Fruit fly (Drosophila melanogaster): Measurements from ENCODE around the gene Cds.

The Cds gene

dm6 chr3L:8096106-8096558, 31.4 kb upstream of the Cds start (continued):
- peak; percentile 82 for TF ChIP-seq CG9876 (GFP tag; optimal IDR thresholded peaks at IDR 0.05)
- TF ChIP-seq bcd (GFP tag; optimal IDR thresholded peaks at IDR 0.05), result peak; percentile 97
- TF ChIP-seq Sry-β (GFP tag; optimal IDR thresholded peaks at IDR 0.05), result no peak
- peak; percentile 49 to 70 for TF ChIP-seq chif (GFP tag; optimal IDR thresholded peaks at IDR 0.05)
- TF ChIP-seq fu2 (GFP tag; optimal IDR thresholded peaks at IDR 0.05), result peak; percentile 73
- peak; percentile 96 for TF ChIP-seq sug (tag; optimal IDR thresholded peaks at IDR 0.05)
- peak; percentile 98 for TF ChIP-seq Atf6 (GFP tag; IDR thresholded peaks at IDR 0.05)
- no peak for TF ChIP-seq unc-4 (GFP tag; IDR thresholded peaks at IDR 0.05; ENCODE audit: partially characterized antibody)
- TF ChIP-seq Fer1 (GFP tag; optimal IDR thresholded peaks at IDR 0.05), result peak; percentile 99
- peak; percentile 68 for TF ChIP-seq CG6254 (GFP tag; optimal IDR thresholded peaks at IDR 0.05)
- peak; percentile 98 for TF ChIP-seq Meics (GFP tag; optimal IDR thresholded peaks at IDR 0.05)
- TF ChIP-seq crol (GFP tag; IDR thresholded peaks at IDR 0.05), result peak; percentile 40; the same call in 1 of the 2 replicates
- TF ChIP-seq lab (GFP tag; optimal IDR thresholded peaks at IDR 0.05), result peak; percentile 96
- peak; percentile 86 for TF ChIP-seq pho (GFP tag; optimal IDR thresholded peaks at IDR 0.05)
- no peak for TF ChIP-seq Bgb (GFP tag; IDR thresholded peaks at IDR 0.05; ENCODE audit: partially characterized antibody)
- peak; percentile 94 for TF ChIP-seq CG6683 (GFP tag; optimal IDR thresholded peaks at IDR 0.05)
- TF ChIP-seq CG8089 (GFP tag; optimal IDR thresholded peaks at IDR 0.05), result peak; percentile 44
- TF ChIP-seq sqz (GFP tag; optimal IDR thresholded peaks at IDR 0.05), result peak; percentile 55
- peak; percentile 59 for TF ChIP-seq Dip2 (GFP tag; IDR thresholded peaks at IDR 0.05)
- peak; percentile 99 for TF ChIP-seq Dek (tag; optimal IDR thresholded peaks at IDR 0.05)
- peak; percentile 56 for TF ChIP-seq repo (GFP tag; optimal IDR thresholded peaks at IDR 0.05)
- TF ChIP-seq CG11247 (GFP tag; IDR thresholded peaks at IDR 0.05), result peak; percentile 96
- TF ChIP-seq Asciz (GFP tag; optimal IDR thresholded peaks at IDR 0.05), result peak; percentile 84
- TF ChIP-seq Atf3 (GFP tag; optimal IDR thresholded peaks at IDR 0.05), result no peak
- peak; percentile 94 for TF ChIP-seq CG13624 (GFP tag; optimal IDR thresholded peaks at IDR 0.05)
- TF ChIP-seq Jarid2 (GFP tag; optimal IDR thresholded peaks at IDR 0.05), result peak; percentile 81
- TF ChIP-seq tx (GFP tag; optimal IDR thresholded peaks at IDR 0.05), result peak; percentile 72
- peak; percentile 90 for TF ChIP-seq CG7357 (GFP tag; IDR thresholded peaks at IDR 0.05)
- peak; percentile 89 for TF ChIP-seq tap (tag; optimal IDR thresholded peaks at IDR 0.05)
- TF ChIP-seq inv (GFP tag; IDR thresholded peaks at IDR 0.05; ENCODE audit: partially characterized antibody), result no peak
- peak; percentile 94 for TF ChIP-seq CG12299 (tag; optimal IDR thresholded peaks at IDR 0.05)
- TF ChIP-seq CG33213 (GFP tag; optimal IDR thresholded peaks at IDR 0.05), result peak; percentile 76
- TF ChIP-seq CG7556 (GFP tag; optimal IDR thresholded peaks at IDR 0.05), result peak; percentile 98
- TF ChIP-seq Tbp (GFP tag; optimal IDR thresholded peaks at IDR 0.05), result no peak
- TF ChIP-seq CG9609 (GFP tag; optimal IDR thresholded peaks at IDR 0.05), result peak; percentile 74
- peak; percentile 83 for TF ChIP-seq kay (GFP tag; optimal IDR thresholded peaks at IDR 0.05)
- TF ChIP-seq usp (GFP tag; optimal IDR thresholded peaks at IDR 0.05), result no peak
- peak; percentile 95 for TF ChIP-seq CG34422 (GFP tag; IDR thresholded peaks at IDR 0.05)
- TF ChIP-seq bsh (GFP tag; optimal IDR thresholded peaks at IDR 0.05), result peak; percentile 74 to 78
- TF ChIP-seq CG12659 (GFP tag; optimal IDR thresholded peaks at IDR 0.05), result peak; percentile 98
- TF ChIP-seq tgo (GFP tag; IDR thresholded peaks at IDR 0.05), result peak; percentile 95
- TF ChIP-seq wek (GFP tag; optimal IDR thresholded peaks at IDR 0.05), result peak; percentile 19
- no peak for TF ChIP-seq Dll (GFP tag; IDR thresholded peaks at IDR 0.05; ENCODE audit: partially characterized antibody)
- TF ChIP-seq sim (GFP tag; IDR thresholded peaks at IDR 0.05), result peak; percentile 39; the same call in 1 of the 2 replicates
- peak in 1 of 2 experiments; percentile 72 for TF ChIP-seq insv (GFP tag; optimal IDR thresholded peaks at IDR 0.05)
- TF ChIP-seq nau (GFP tag; optimal IDR thresholded peaks at IDR 0.05), result peak; percentile 89
- no peak for TF ChIP-seq CG42726 (GFP tag; IDR thresholded peaks at IDR 0.05; ENCODE audit: partially characterized antibody)
- peak; percentile 84 for TF ChIP-seq HLH3B (GFP tag; IDR thresholded peaks at IDR 0.05)
- peak; percentile 92; the same call in 3 of the 4 replicates for TF ChIP-seq Gug (GFP tag; IDR thresholded peaks at IDR 0.05)
- peak; percentile 76 for TF ChIP-seq CG10267 (tag; optimal IDR thresholded peaks at IDR 0.05)
